Worm (Caenorhabditis elegans) whole organism, young adult: ENCODE results near the gene C09E7.10.

Experiments used
- D2030.7 ChIP-seq: fragments of 200-800 bp; sonication (Bioruptor generic); IDR thresholded peaks from 2 replicates; pipeline ENCODE4 v1.3.6; 2022; ENCODE audit warnings: missing genetic modification reagents, missing genetic modification characterization, missing compliant biosample characterization
- F10E7.11 ChIP-seq: sonication (generic microtip); optimal IDR thresholded peaks from 2 replicates; lab custom pipeline; 2017; ENCODE audit warnings: mild to moderate bottlenecking, missing genetic modification characterization, moderate library complexity, missing compliant biosample characterization
- F33H1.4 ChIP-seq: fragments of 200-800 bp; sonication (Bioruptor generic); IDR thresholded peaks from 2 replicates; pipeline ENCODE4 v1.3.6; 2022; ENCODE audit warnings: missing genetic modification reagents, missing genetic modification characterization, missing compliant biosample characterization
- T26A5.8 ChIP-seq: sonication (generic microtip); optimal IDR thresholded peaks from 2 replicates; lab custom pipeline; 2016; ENCODE audit warnings: missing genetic modification characterization, missing compliant biosample characterization
- Y53G8AR.9 ChIP-seq: fragments of 200-800 bp; sonication (Bioruptor generic); conservative IDR thresholded peaks from 2 replicates; pipeline ENCODE4 v1.3.6; 2022; ENCODE audit warnings: missing genetic modification reagents, missing genetic modification characterization, missing compliant biosample characterization
- Y67H2A.10 ChIP-seq: fragments of 200-800 bp; sonication (Bioruptor generic); conservative IDR thresholded peaks from 2 replicates; pipeline ENCODE4 v1.3.6; 2022; ENCODE audit warnings: missing genetic modification reagents, missing genetic modification characterization, missing compliant biosample characterization
- Y95B8A.8 ChIP-seq: fragments of 200-800 bp; sonication (Bioruptor generic); IDR thresholded peaks from 2 replicates; pipeline ENCODE4 v1.3.6; 2022; ENCODE audit warnings: missing genetic modification reagents, missing genetic modification characterization, missing compliant biosample characterization
- ZK185.1 ChIP-seq: sonication (generic microtip); optimal IDR thresholded peaks from 2 replicates; lab custom pipeline; 2016; ENCODE audit warnings: mild to moderate bottlenecking, missing genetic modification characterization, missing compliant biosample characterization; ENCODE audit not compliant: poor library complexity, severe bottlenecking
- akir-1 ChIP-seq: fragments of 200-800 bp; sonication (Bioruptor generic); optimal IDR thresholded peaks from 2 replicates; lab custom pipeline; 2018; ENCODE audit warnings: mild to moderate bottlenecking, missing genetic modification characterization, moderate library complexity, missing compliant biosample characterization
- aptf-2 ChIP-seq: fragments of 200-800 bp; sonication (Bioruptor generic); conservative IDR thresholded peaks from 2 replicates; pipeline ENCODE4 v1.3.6; 2022; ENCODE audit warnings: missing genetic modification reagents, missing genetic modification characterization, missing compliant biosample characterization
- atf-7 ChIP-seq: sonication (generic microtip); optimal IDR thresholded peaks from 2 replicates; lab custom pipeline; 2017; ENCODE audit warnings: mild to moderate bottlenecking, missing genetic modification characterization, missing compliant biosample characterization
- cebp-1 ChIP-seq, 2 experiments: fragments of 200-800 bp in 1 of 2; sonication (Bioruptor generic) in 1 of 2; sonication (generic microtip) in 1 of 2; IDR thresholded peaks in 1 of 2; optimal IDR thresholded peaks in 1 of 2; 2 replicates each; pipeline versions ENCODE4 v1.3.6 to Lab custom; 2017 to 2022; ENCODE audit warnings: missing compliant biosample characterization in 2 of 2, missing genetic modification characterization in 2 of 2, mild to moderate bottlenecking in 1 of 2, missing genetic modification reagents in 1 of 2, moderate library complexity in 1 of 2
- cebp-2 ChIP-seq: fragments of 200-800 bp; sonication (Bioruptor generic); IDR thresholded peaks from 2 replicates; pipeline ENCODE4 v1.3.6; 2022; ENCODE audit warnings: missing genetic modification characterization, missing compliant biosample characterization
- ceh-58 ChIP-seq: fragments of 200-800 bp; sonication (Bioruptor generic); IDR thresholded peaks from 2 replicates; pipeline ENCODE4 v1.3.6; 2022; ENCODE audit warnings: missing genetic modification characterization, missing compliant biosample characterization
- dox-1 ChIP-seq: fragments of 200-800 bp; sonication (Bioruptor generic); IDR thresholded peaks from 2 replicates; pipeline ENCODE4 v1.3.6; 2022; ENCODE audit warnings: missing genetic modification reagents, missing genetic modification characterization, missing compliant biosample characterization
- efl-1 ChIP-seq: fragments of 150-350 bp; optimal IDR thresholded peaks from 2 replicates; lab custom pipeline; 2014; ENCODE audit warnings: missing biosample characterization, missing genetic modification reagents, missing genetic modification characterization
- egl-44 ChIP-seq: fragments of 200-800 bp; sonication (Bioruptor generic); IDR thresholded peaks from 2 replicates; pipeline ENCODE4 v1.3.6; 2022; ENCODE audit warnings: missing genetic modification reagents, missing genetic modification characterization, missing compliant biosample characterization
- ekl-4 ChIP-seq: fragments of 200-800 bp; sonication (Bioruptor generic); IDR thresholded peaks from 2 replicates; pipeline ENCODE4 v1.3.6; 2022; ENCODE audit warnings: missing genetic modification reagents, missing genetic modification characterization, missing compliant biosample characterization
- hsf-1 ChIP-seq: fragments of 200-800 bp; sonication (Bioruptor generic); IDR thresholded peaks from 2 replicates; pipeline ENCODE4 v1.3.6; 2022; ENCODE audit warnings: missing genetic modification reagents, missing genetic modification characterization, missing compliant biosample characterization
- let-526 ChIP-seq: fragments of 200-800 bp; sonication (Bioruptor generic); IDR thresholded peaks from 2 replicates; pipeline ENCODE4 v1.3.6; 2022; ENCODE audit warnings: missing genetic modification reagents, missing genetic modification characterization, missing compliant biosample characterization
- lin-26 ChIP-seq: fragments of 200-800 bp; sonication (Bioruptor generic); IDR thresholded peaks from 2 replicates; pipeline ENCODE4 v1.3.6; 2022; ENCODE audit warnings: missing genetic modification reagents, missing genetic modification characterization, missing compliant biosample characterization
- lin-35 ChIP-seq, 3 experiments: fragments of 150-350 bp in 2 of 3; sonication (generic microtip) in 1 of 3; optimal IDR thresholded peaks; 2 replicates each; lab custom pipeline; 2014 to 2018; ENCODE audit warnings: missing biosample characterization in 3 of 3, missing genetic modification characterization in 3 of 3, missing genetic modification reagents in 3 of 3
- lin-40 ChIP-seq: sonication (generic microtip); optimal IDR thresholded peaks from 2 replicates; lab custom pipeline; 2016; ENCODE audit warnings: missing genetic modification characterization, mild to moderate bottlenecking, missing compliant biosample characterization, missing genotype, missing genetic modification reagents
- lin-54 ChIP-seq: fragments of 200-800 bp; sonication (Bioruptor generic); optimal IDR thresholded peaks from 2 replicates; lab custom pipeline; 2018; ENCODE audit warnings: mild to moderate bottlenecking, missing genetic modification characterization, missing compliant biosample characterization
- lir-1 ChIP-seq: fragments of 200-800 bp; sonication (Bioruptor generic); conservative IDR thresholded peaks from 2 replicates; pipeline ENCODE4 v1.3.6; 2022; ENCODE audit warnings: missing genetic modification reagents, missing genetic modification characterization, missing compliant biosample characterization
- lsl-1 ChIP-seq: fragments of 200-800 bp; sonication (Bioruptor generic); optimal IDR thresholded peaks from 2 replicates; lab custom pipeline; 2018; ENCODE audit warnings: mild to moderate bottlenecking, missing genetic modification characterization, moderate library complexity, missing compliant biosample characterization
- madf-3 ChIP-seq: fragments of 200-800 bp; sonication (Bioruptor generic); IDR thresholded peaks from 2 replicates; pipeline ENCODE4 v1.3.6; 2022; ENCODE audit warnings: missing genetic modification reagents, missing genetic modification characterization, missing compliant biosample characterization
- madf-6 ChIP-seq: fragments of 200-800 bp; sonication (Bioruptor generic); IDR thresholded peaks from 2 replicates; pipeline ENCODE4 v1.3.6; 2022; ENCODE audit warnings: missing genetic modification reagents, missing genetic modification characterization, missing compliant biosample characterization
- madf-8 ChIP-seq: fragments of 200-800 bp; sonication (Bioruptor generic); conservative IDR thresholded peaks from 2 replicates; pipeline ENCODE4 v1.3.6; 2022; ENCODE audit warnings: missing genetic modification reagents, missing genetic modification characterization, missing compliant biosample characterization
- mcd-1 ChIP-seq: fragments of 200-800 bp; sonication (Bioruptor generic); IDR thresholded peaks from 2 replicates; pipeline ENCODE4 v1.3.6; 2022; ENCODE audit warnings: missing genetic modification reagents, missing genetic modification characterization, missing compliant biosample characterization
- nfyb-1 ChIP-seq: fragments of 200-800 bp; sonication (Bioruptor generic); IDR thresholded peaks from 2 replicates; pipeline ENCODE4 v1.3.6; 2022; ENCODE audit warnings: missing genetic modification reagents, missing genetic modification characterization, missing compliant biosample characterization
- rec-8 ChIP-seq, 2 experiments: sonication (generic microtip); optimal IDR thresholded peaks; 2 replicates each; lab custom pipeline; 2016; ENCODE audit warnings: mild to moderate bottlenecking in 2 of 2, missing genetic modification characterization in 2 of 2, missing genetic modification reagents in 2 of 2, missing genotype in 2 of 2, missing biosample characterization in 1 of 2, missing compliant biosample characterization in 1 of 2, moderate library complexity in 1 of 2
- sea-2 ChIP-seq: fragments of 200-800 bp; sonication (Bioruptor generic); IDR thresholded peaks from 2 replicates; pipeline ENCODE4 v1.3.6; 2022; ENCODE audit warnings: missing genetic modification characterization, missing compliant biosample characterization
- snpc-3.4 ChIP-seq: sonication (generic microtip); optimal IDR thresholded peaks from 2 replicates; lab custom pipeline; 2017; ENCODE audit warnings: missing genetic modification characterization, mild to moderate bottlenecking, missing compliant biosample characterization, antibody characterized with exemption, moderate library complexity, missing genotype, missing genetic modification reagents
- tbp1 ChIP-seq: fragments of 200-800 bp; sonication (Bioruptor generic); optimal IDR thresholded peaks from 2 replicates; lab custom pipeline; 2018; ENCODE audit warnings: mild to moderate bottlenecking, missing genetic modification characterization, missing compliant biosample characterization
- tlf-1 ChIP-seq: fragments of 200-800 bp; sonication (Bioruptor generic); optimal IDR thresholded peaks from 2 replicates; lab custom pipeline; 2018; ENCODE audit warnings: mild to moderate bottlenecking, missing genetic modification characterization, missing compliant biosample characterization
- xnd-1 ChIP-seq: sonication (generic microtip); optimal IDR thresholded peaks from 2 replicates; lab custom pipeline; 2016; ENCODE audit warnings: missing genotype, missing genetic modification reagents, missing genetic modification characterization, missing compliant biosample characterization
- ztf-26 ChIP-seq: sonication (generic microtip); optimal IDR thresholded peaks from 2 replicates; lab custom pipeline; 2017; ENCODE audit warnings: missing genetic modification characterization, missing compliant biosample characterization
- ztf-28 ChIP-seq: fragments of 200-800 bp; sonication (Bioruptor generic); IDR thresholded peaks from 2 replicates; pipeline ENCODE4 v1.3.6; 2022; ENCODE audit warnings: missing genetic modification reagents, missing genetic modification characterization, missing compliant biosample characterization

C09E7.10 gene

ce11 chrIII:6519949-6520348, at the start of gene C09E7.10:
TSS of gene C09E7.10 (minus strand) at chrIII:6520049.
- no peak for TF ChIP-seq lir-1 (GFP tag; lab: Robert Waterston, UW)
- TF ChIP-seq tbp1 (GFP tag; lab: Kevin White, UChicago), result no peak
- TF ChIP-seq ekl-4 (GFP tag; lab: Robert Waterston, UW), result no peak
- TF ChIP-seq ZK185.1 (tag; lab: Kevin White, UChicago), result no peak
- no peak for TF ChIP-seq F10E7.11 (tag; lab: Kevin White, UChicago)
- no peak for TF ChIP-seq ceh-58 (GFP tag; lab: Robert Waterston, UW)
- TF ChIP-seq snpc-3.4, result no peak

ce11 chrIII:6563638-6564037, 43.8 kb upstream of the C09E7.10 start:
- TF ChIP-seq dox-1 (peak; percentile 36; the same call in 1 of the 2 replicates), lsl-1 (GFP tag; lab: Kevin White, UChicago) (peak; percentile 73), efl-1 (GFP tag; lab: Kevin White, UChicago) (peak; percentile 48), madf-8 (peak; percentile 35), F33H1.4 (GFP tag; lab: Robert Waterston, UW) (peak; percentile 77), D2030.7 (GFP tag; lab: Robert Waterston, UW) (peak; percentile 54), madf-6 (peak; percentile 55; the same call in 1 of the 2 replicates)

ce11 chrIII:6558487-6558886, 38.6 kb upstream of the C09E7.10 start, which contains the start of gene C09E7.8:
TSS of gene C09E7.8 (minus strand) at chrIII:6558587.
- no peak for TF ChIP-seq Y53G8AR.9 (GFP tag; lab: Robert Waterston, UW)
- peak; percentile 25 for TF ChIP-seq efl-1 (GFP tag; lab: Kevin White, UChicago)
- no peak for TF ChIP-seq hsf-1
- no peak for TF ChIP-seq T26A5.8 (tag; lab: Kevin White, UChicago)
- no peak for TF ChIP-seq madf-3 (GFP tag; lab: Robert Waterston, UW)

- TF ChIP-seq sea-2 (GFP tag; lab: Robert Waterston, UW) (peak; percentile 71; the same call in 1 of the 2 replicates), lin-35 (GFP tag; optimal IDR thresholded peaks at IDR 0.05; lab: Kevin White, UChicago) (peak in 1 of 3 experiments; percentile 64), nfyb-1 (GFP tag; lab: Robert Waterston, UW) (peak; percentile 74), xnd-1 (tag; lab: Kevin White, UChicago) (peak; percentile 70), madf-6 (peak; percentile 92), aptf-2 (peak; percentile 81), cebp-2 (0 out of 2 replicates have a peak, but pooled peaks have one; percentile 9), cebp-1 (GFP tag; IDR thresholded peaks at IDR 0.05; lab: Robert Waterston, UW) (peak; percentile 60), cebp-1 (tag; optimal IDR thresholded peaks at IDR 0.05; lab: Kevin White, UChicago) (peak; percentile 61), Y67H2A.10 (GFP tag; lab: Robert Waterston, UW) (peak; percentile 65), madf-8 (peak; percentile 79), lin-26 (GFP tag; lab: Robert Waterston, UW) (peak; percentile 82), mcd-1 (GFP tag; lab: Robert Waterston, UW) (peak; percentile 79), let-526 (GFP tag; lab: Robert Waterston, UW) (peak; percentile 45), madf-3 (GFP tag; lab: Robert Waterston, UW) (0 out of 2 replicates have a peak, but pooled peaks have one; percentile 26), rec-8 (tag; optimal IDR thresholded peaks at IDR 0.05; lab: Kevin White, UChicago) (peak in 1 of 2 experiments; percentile 5), ztf-28 (GFP tag; lab: Robert Waterston, UW) (peak; percentile 75; the same call in 1 of the 2 replicates), lsl-1 (GFP tag; lab: Kevin White, UChicago) (peak; percentile 58), lin-54 (GFP tag; lab: Kevin White, UChicago) (peak; percentile 82), lin-40 (tag; lab: Kevin White, UChicago) (peak; percentile 70), ztf-26 (tag; lab: Kevin White, UChicago) (peak; percentile 31), egl-44 (GFP tag; lab: Robert Waterston, UW) (peak; percentile 68; the same call in 1 of the 2 replicates), Y95B8A.8 (peak; percentile 40; the same call in 1 of the 2 replicates), atf-7 (peak; percentile 57), tlf-1 (GFP tag; lab: Kevin White, UChicago) (peak; percentile 54), ZK185.1 (tag; lab: Kevin White, UChicago) (peak; percentile 6), akir-1 (peak; percentile 51)
Observed at ce11 chrIII:6551187-6552058, 31.6 kb upstream of the C09E7.10 start, which contains the start of gene C09E7.7. TSS of gene C09E7.7 (minus strand) at chrIII:6551243.
